Worm (Caenorhabditis elegans): ENCODE results near the gene ptr-24.

ptr-24 gene

ce11 chrX:13396550-13397023, 58.8 kb downstream of the ptr-24 start, which contains the start of gene F02C12.3 (continued):
- peak; percentile 56; the same call in 1 of the 2 replicates for TF ChIP-seq pha-4 (GFP tag; IDR thresholded peaks at IDR 0.05)
- TF ChIP-seq pha-4 (tag; optimal IDR thresholded peaks at IDR 0.05), result no peak
- peak; percentile 63 for TF ChIP-seq dmd-6 (GFP tag; IDR thresholded peaks at IDR 0.05)
- TF ChIP-seq ceh-20 (GFP tag; IDR thresholded peaks at IDR 0.05), result no peak
- no peak for TF ChIP-seq daf-12 (tag; optimal IDR thresholded peaks at IDR 0.05)
- TF ChIP-seq nhr-76 (tag; optimal IDR thresholded peaks at IDR 0.05), result no peak
- TF ChIP-seq F49E8.2 (tag; optimal IDR thresholded peaks at IDR 0.05; ENCODE audit: borderline replicate concordance), result no peak
- TF ChIP-seq aly-2 (tag; optimal IDR thresholded peaks at IDR 0.05), result no peak
- TF ChIP-seq dmd-9 (GFP tag; IDR thresholded peaks at IDR 0.05), result no peak
- peak; percentile 32 for TF ChIP-seq F37D6.2 (tag; optimal IDR thresholded peaks at IDR 0.05)
- no peak for TF ChIP-seq spr-3 (GFP tag; optimal IDR thresholded peaks at IDR 0.05)
- TF ChIP-seq set-16 (GFP tag; IDR thresholded peaks at IDR 0.05), result no peak
- TF ChIP-seq lin-15B (tag; optimal IDR thresholded peaks at IDR 0.05), result no peak
- peak; percentile 22 for TF ChIP-seq duxl-1 (tag; optimal IDR thresholded peaks at IDR 0.05; ENCODE audit: poor library complexity)
- no peak for TF ChIP-seq nhr-42 (GFP tag; IDR thresholded peaks at IDR 0.05)
- TF ChIP-seq mxl-3 (GFP tag; optimal IDR thresholded peaks at IDR 0.05), result no peak
- no peak for TF ChIP-seq skn-1 (tag; optimal IDR thresholded peaks at IDR 0.05)
- no peak for TF ChIP-seq arid-1 (GFP tag; conservative IDR thresholded peaks at IDR 0.05)
- peak; percentile 51 for TF ChIP-seq R02D3.7 (tag; optimal IDR thresholded peaks at IDR 0.05)
- no peak for TF ChIP-seq nhr-237 (tag; optimal IDR thresholded peaks at IDR 0.05)
- TF ChIP-seq cey-2 (tag; optimal IDR thresholded peaks at IDR 0.05; ENCODE audit: borderline replicate concordance, insufficient read depth), result no peak
- no peak for TF ChIP-seq saeg-2 (GFP tag; IDR thresholded peaks at IDR 0.05)
- no peak for TF ChIP-seq gei-8 (GFP tag; optimal IDR thresholded peaks at IDR 0.05)
- peak; percentile 20 for TF ChIP-seq nhr-11 (tag; optimal IDR thresholded peaks at IDR 0.05)
- TF ChIP-seq T20F7.1 (GFP tag; optimal IDR thresholded peaks at IDR 0.05), result peak; percentile 100
